Fruit fly (Drosophila melanogaster): Measurements from ENCODE around the gene CG43702.

The CG43702 gene

DNA sequence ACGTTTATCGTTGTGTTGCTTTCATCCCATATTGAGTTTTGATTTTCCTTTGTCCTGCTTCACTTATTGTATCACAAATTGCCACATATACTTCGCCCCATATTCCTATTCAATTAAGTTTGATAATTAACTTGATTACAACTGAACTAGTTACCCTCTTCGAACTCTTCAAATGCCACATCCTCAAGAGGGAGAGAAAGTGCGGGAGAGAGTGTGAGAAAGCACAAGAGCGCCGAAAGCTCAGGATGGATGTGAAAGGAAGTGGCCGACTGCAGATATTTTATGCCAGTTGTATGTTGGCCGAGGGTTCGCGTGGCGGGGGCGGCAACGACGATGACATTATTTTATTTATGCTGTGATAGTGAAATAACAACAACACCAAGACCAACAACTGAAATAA lies 20.0 kb downstream of the CG43702 start, which contains the start of gene Rab26:
Gene Rab26 (plus strand): TSS at position 301 of the 400 bp plus-strand sequence.
- TF ChIP-seq CG32121 (GFP tag; IDR thresholded peaks at IDR 0.05): no peak
- no peak for TF ChIP-seq CG10348 (GFP tag; IDR thresholded peaks at IDR 0.05)
- no peak for TF ChIP-seq gl (tag; optimal IDR thresholded peaks at IDR 0.05)
- TF ChIP-seq D1 (tag; optimal IDR thresholded peaks at IDR 0.05): no peak
- TF ChIP-seq Snoo (tag; optimal IDR thresholded peaks at IDR 0.05): no peak
- TF ChIP-seq CG9948 (tag; optimal IDR thresholded peaks at IDR 0.05): no peak
- TF ChIP-seq CG12605 (GFP tag; IDR thresholded peaks at IDR 0.05): no peak
- TF ChIP-seq CG15710 (tag; optimal IDR thresholded peaks at IDR 0.05): no peak
- no peak for TF ChIP-seq Ets98B (GFP tag; IDR thresholded peaks at IDR 0.05)
- TF ChIP-seq CG8301 (tag; optimal IDR thresholded peaks at IDR 0.05): no peak

DNA sequence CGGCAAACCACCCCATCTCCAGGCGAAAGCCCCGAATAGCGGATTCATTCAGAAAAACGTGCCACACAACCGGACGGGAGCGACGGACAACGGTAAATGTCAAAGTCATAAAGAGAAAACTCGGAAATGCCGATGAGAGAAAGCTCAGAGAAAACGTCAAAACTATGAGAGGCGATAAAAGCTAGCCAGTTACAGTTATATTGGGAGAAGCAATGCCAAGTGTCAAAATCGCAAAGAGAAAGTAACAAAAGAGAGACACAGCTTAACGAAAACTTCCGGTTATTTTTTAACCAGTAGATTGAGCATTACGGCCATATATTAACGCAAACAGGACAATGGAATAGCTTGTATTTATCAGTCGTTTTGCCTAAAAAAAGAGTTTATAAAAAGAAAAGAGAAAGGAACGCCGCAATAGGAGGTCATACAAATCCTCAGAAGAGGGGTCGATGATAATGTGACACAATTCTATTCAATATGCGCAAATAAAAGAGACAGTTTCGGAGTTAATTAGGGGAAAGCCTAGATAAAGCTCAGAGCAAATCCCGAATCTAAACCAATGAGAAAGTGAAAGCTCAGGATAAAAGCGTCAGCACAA lies 20.9 kb downstream of the CG43702 start:
- TF ChIP-seq CG8301 (tag; optimal IDR thresholded peaks at IDR 0.05) (no peak), gl (tag; optimal IDR thresholded peaks at IDR 0.05) (no peak), D1 (tag; optimal IDR thresholded peaks at IDR 0.05) (no peak), CG12605 (GFP tag; IDR thresholded peaks at IDR 0.05) (no peak), Pif1A (GFP tag; optimal IDR thresholded peaks at IDR 0.05) (no peak), fd96Ca (GFP tag; IDR thresholded peaks at IDR 0.05) (no peak), CG15710 (tag; optimal IDR thresholded peaks at IDR 0.05) (no peak), Pif1B (GFP tag; optimal IDR thresholded peaks at IDR 0.05) (no peak), Ets98B (GFP tag; IDR thresholded peaks at IDR 0.05) (no peak), CG4496 (GFP tag; IDR thresholded peaks at IDR 0.05) (no peak), CG9948 (tag; optimal IDR thresholded peaks at IDR 0.05) (no peak), CG13204 (GFP tag; optimal IDR thresholded peaks at IDR 0.05) (no peak), EcR (GFP tag; optimal IDR thresholded peaks at IDR 0.05) (no peak), CG34367 (tag; optimal IDR thresholded peaks at IDR 0.05) (no peak), CG32121 (GFP tag; IDR thresholded peaks at IDR 0.05) (no peak)

DNA sequence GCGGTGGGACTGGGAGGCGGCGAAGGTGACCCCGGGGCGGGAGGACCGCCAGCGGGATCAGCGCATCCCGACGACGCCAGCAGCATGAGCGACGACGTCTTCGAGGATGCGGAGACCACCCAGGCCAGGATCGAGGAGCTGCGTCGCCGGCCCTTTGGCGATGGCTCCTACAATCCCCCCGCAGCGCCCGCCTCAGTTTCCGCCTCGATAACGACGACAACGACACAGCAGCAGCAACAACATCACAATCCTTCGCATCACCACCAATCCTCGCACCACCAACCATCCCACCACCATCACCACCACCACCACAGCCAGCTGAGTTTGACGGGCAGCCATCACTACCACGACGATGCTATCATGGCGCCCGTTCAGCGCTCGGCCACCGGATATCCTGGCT lies 21.5 kb downstream of the CG43702 start:
- TF ChIP-seq fd96Ca (GFP tag; IDR thresholded peaks at IDR 0.05) (no peak), CG4496 (GFP tag; IDR thresholded peaks at IDR 0.05) (no peak), CG12605 (GFP tag; IDR thresholded peaks at IDR 0.05) (no peak), Pif1B (GFP tag; optimal IDR thresholded peaks at IDR 0.05) (no peak), D1 (tag; optimal IDR thresholded peaks at IDR 0.05) (no peak), CG8301 (tag; optimal IDR thresholded peaks at IDR 0.05) (no peak), CG8159 (tag; optimal IDR thresholded peaks at IDR 0.05) (no peak), EcR (GFP tag; optimal IDR thresholded peaks at IDR 0.05) (no peak), gl (tag; optimal IDR thresholded peaks at IDR 0.05) (no peak), CG14655 (GFP tag; optimal IDR thresholded peaks at IDR 0.05) (no peak), rn (GFP tag; IDR thresholded peaks at IDR 0.05) (no peak), CG13204 (GFP tag; optimal IDR thresholded peaks at IDR 0.05) (no peak), CG17806 (tag; optimal IDR thresholded peaks at IDR 0.05) (no peak), CG34367 (tag; optimal IDR thresholded peaks at IDR 0.05) (no peak), Ets98B (GFP tag; IDR thresholded peaks at IDR 0.05) (no peak), CG9948 (tag; optimal IDR thresholded peaks at IDR 0.05) (no peak), CG15710 (tag; optimal IDR thresholded peaks at IDR 0.05) (no peak)

DNA sequence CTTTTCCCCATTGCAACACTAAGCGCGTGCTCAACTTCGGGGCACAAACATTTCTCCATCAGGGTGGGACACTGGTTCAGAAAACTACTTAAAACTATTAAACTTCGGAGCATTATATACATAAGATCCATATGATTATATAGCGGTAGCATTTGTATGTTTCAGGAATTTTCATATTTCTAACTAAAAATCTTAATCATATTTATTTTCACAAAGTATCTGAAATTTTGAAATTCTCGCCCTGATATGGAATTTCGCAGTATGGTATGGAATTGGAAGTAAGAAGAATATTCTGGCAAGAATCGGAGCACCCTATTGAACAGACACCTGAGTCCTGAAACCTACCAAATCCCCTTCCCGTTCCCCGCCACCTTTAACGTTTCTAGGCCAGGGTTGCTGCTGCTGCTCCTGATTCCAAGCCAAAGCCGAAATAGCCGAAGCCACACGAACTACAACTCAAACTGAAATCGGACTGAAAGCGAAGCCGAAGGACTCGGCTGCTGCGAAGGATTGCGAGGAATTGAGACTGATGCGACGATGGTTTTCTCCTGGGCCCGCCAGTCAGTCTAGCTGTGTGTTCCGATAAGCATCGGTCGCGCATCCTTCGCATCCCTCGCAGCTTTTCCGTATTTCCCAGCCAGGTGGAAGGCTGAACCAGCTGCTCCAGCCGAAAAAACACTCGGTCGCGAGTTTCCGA lies 23.5 kb downstream of the CG43702 start:
- TF ChIP-seq CG8159 (tag; optimal IDR thresholded peaks at IDR 0.05) (peak; percentile 70), Pif1B (GFP tag; optimal IDR thresholded peaks at IDR 0.05) (peak; percentile 5), CG34367 (tag; optimal IDR thresholded peaks at IDR 0.05) (peak; percentile 36), rn (GFP tag; IDR thresholded peaks at IDR 0.05) (no peak), Pif1A (GFP tag; optimal IDR thresholded peaks at IDR 0.05) (peak; percentile 62), Ets98B (GFP tag; IDR thresholded peaks at IDR 0.05) (no peak), CG10348 (GFP tag; IDR thresholded peaks at IDR 0.05) (no peak), EcR (GFP tag; optimal IDR thresholded peaks at IDR 0.05) (no peak)

DNA sequence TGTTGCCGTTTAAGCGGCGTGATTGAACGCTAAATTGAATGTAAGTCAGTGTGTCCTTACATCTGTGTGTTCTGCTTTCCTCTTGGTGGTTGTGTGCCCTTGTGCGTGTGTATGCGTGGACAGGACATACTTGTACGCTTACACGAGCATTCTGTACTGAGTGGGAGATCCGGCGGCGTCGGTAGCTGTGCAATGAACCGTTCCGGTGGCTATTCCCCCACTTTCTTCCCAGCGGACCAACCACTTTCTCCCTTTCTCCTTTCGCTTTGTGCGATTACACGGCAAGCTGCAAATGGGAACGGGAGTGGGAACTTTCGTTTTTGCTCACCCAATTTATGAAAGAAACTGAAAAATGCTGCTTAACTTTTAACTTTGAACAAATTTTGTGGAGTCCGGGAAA lies 26.2 kb downstream of the CG43702 start:
- TF ChIP-seq CG12605 (GFP tag; IDR thresholded peaks at IDR 0.05) (no peak), CG17806 (tag; optimal IDR thresholded peaks at IDR 0.05) (no peak), CG8301 (tag; optimal IDR thresholded peaks at IDR 0.05) (no peak), gl (tag; optimal IDR thresholded peaks at IDR 0.05) (no peak), CG4496 (GFP tag; IDR thresholded peaks at IDR 0.05) (no peak), CG34367 (tag; optimal IDR thresholded peaks at IDR 0.05) (no peak), Pif1B (GFP tag; optimal IDR thresholded peaks at IDR 0.05) (no peak), CG8159 (tag; optimal IDR thresholded peaks at IDR 0.05) (no peak), Snoo (tag; optimal IDR thresholded peaks at IDR 0.05) (no peak), CG14655 (GFP tag; optimal IDR thresholded peaks at IDR 0.05) (no peak), CG32121 (GFP tag; IDR thresholded peaks at IDR 0.05) (no peak), rn (GFP tag; IDR thresholded peaks at IDR 0.05) (no peak)

DNA sequence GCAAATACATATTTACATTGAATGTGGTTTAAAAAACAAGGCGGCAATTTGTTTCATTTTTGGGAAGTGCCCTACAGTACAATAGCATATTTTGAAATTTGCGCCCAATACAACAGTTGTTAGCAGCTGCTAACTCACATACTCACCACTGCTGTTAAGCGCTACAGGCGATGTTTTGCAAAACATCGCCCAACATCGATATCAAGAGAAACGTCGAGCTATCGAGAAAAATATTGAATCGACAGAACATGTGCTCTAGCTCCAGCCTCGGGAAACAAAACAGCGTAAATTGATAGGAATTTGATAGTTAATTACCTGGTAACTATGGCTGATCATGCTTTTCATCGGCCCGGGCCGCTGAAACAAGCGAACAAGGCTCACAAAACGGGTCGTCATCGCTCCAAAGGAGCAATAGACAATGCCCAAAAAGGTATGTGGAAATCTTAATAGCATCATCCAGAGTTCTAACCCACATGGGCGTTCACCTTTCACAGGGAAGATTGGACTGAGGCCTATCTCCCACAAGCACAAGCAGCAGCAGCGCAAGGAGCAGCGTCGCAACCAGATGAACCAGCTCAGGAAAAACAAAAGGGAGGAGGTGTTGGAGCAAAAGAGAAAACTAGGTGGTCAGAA lies 36.6 kb downstream of the CG43702 start, which contains the start of gene Tsr1:
Gene Tsr1 (plus strand): TSS at position 217 of the 633 bp plus-strand sequence.
- TF ChIP-seq gl (tag; optimal IDR thresholded peaks at IDR 0.05) (no peak), CG4496 (GFP tag; IDR thresholded peaks at IDR 0.05) (no peak), D1 (tag; optimal IDR thresholded peaks at IDR 0.05) (no peak), fd96Ca (GFP tag; IDR thresholded peaks at IDR 0.05) (no peak), Pif1B (GFP tag; optimal IDR thresholded peaks at IDR 0.05) (no peak), CG8159 (tag; optimal IDR thresholded peaks at IDR 0.05) (no peak), CG12605 (GFP tag; IDR thresholded peaks at IDR 0.05) (no peak), CG10348 (GFP tag; IDR thresholded peaks at IDR 0.05) (no peak), rn (GFP tag; IDR thresholded peaks at IDR 0.05) (no peak), CG15710 (tag; optimal IDR thresholded peaks at IDR 0.05) (no peak), Snoo (tag; optimal IDR thresholded peaks at IDR 0.05) (no peak), CG13204 (GFP tag; optimal IDR thresholded peaks at IDR 0.05) (no peak), Ets98B (GFP tag; IDR thresholded peaks at IDR 0.05) (no peak), CG34367 (tag; optimal IDR thresholded peaks at IDR 0.05) (no peak), Pif1A (GFP tag; optimal IDR thresholded peaks at IDR 0.05) (no peak), CG32121 (GFP tag; IDR thresholded peaks at IDR 0.05) (no peak), CG17806 (tag; optimal IDR thresholded peaks at IDR 0.05) (no peak), EcR (GFP tag; optimal IDR thresholded peaks at IDR 0.05) (no peak), CG8301 (tag; optimal IDR thresholded peaks at IDR 0.05) (no peak)

Measured in whole organism, pupa.